Worm (Caenorhabditis elegans): ENCODE data around the gene gst-23.

- TF ChIP-seq nhr-76 (tag; optimal IDR thresholded peaks at IDR 0.05) = no peak
- no peak for TF ChIP-seq ama-1 (optimal IDR thresholded peaks at IDR 0.05)
- TF ChIP-seq vab-7 (GFP tag; IDR thresholded peaks at IDR 0.05) = no peak
- TF ChIP-seq ceh-20 (GFP tag; IDR thresholded peaks at IDR 0.05) = 0 out of 2 replicates have a peak, but pooled peaks have one; percentile 26
- no peak for TF ChIP-seq tra-1 (GFP tag; IDR thresholded peaks at IDR 0.05)
Measured at ce11 chrV:3276184-3276583, 33.1 kb downstream of the gst-23 start.

Measured in whole organism, L4 larva.